Worm (Caenorhabditis elegans) whole organism, young adult: Measurements from ENCODE around the gene xrn-2.

ENCODE experiments used
- F22D6.2 ChIP-seq: sonication (generic microtip); optimal IDR thresholded peaks from 2 replicates; lab custom pipeline; 2016; ENCODE audit warnings: mild to moderate bottlenecking, missing genetic modification characterization, missing compliant biosample characterization
- attf-6 ChIP-seq: fragments of 200-800 bp; sonication (Bioruptor generic); IDR thresholded peaks from 2 replicates; pipeline ENCODE4 v1.3.6; 2022; ENCODE audit warnings: missing genetic modification reagents, missing genetic modification characterization, missing compliant biosample characterization
- die-1 ChIP-seq: sonication (generic microtip); optimal IDR thresholded peaks from 2 replicates; lab custom pipeline; 2016; ENCODE audit warnings: missing genotype, mild to moderate bottlenecking, missing genetic modification characterization, missing compliant biosample characterization
- let-607 ChIP-seq, 2 experiments: fragments of 200-800 bp in 1 of 2; sonication (Bioruptor generic) in 1 of 2; sonication (generic microtip) in 1 of 2; optimal IDR thresholded peaks; 2 replicates each; lab custom pipeline; 2016 to 2018; ENCODE audit warnings: mild to moderate bottlenecking in 2 of 2, missing compliant biosample characterization in 2 of 2, missing genetic modification characterization in 2 of 2, moderate library complexity in 2 of 2, missing genotype in 1 of 2

ce11 chrII:14214109-14214508 lies 58.5 kb downstream of the xrn-2 start, which contains the start of gene Y48B6A.10:
- no peak for TF ChIP-seq die-1 (tag; lab: Kevin White, UChicago)
- no peak for TF ChIP-seq attf-6
- TF ChIP-seq let-607 (tag; optimal IDR thresholded peaks at IDR 0.05; lab: Kevin White, UChicago): no peak
- no peak for TF ChIP-seq F22D6.2
